Fruit fly (Drosophila melanogaster) whole organism, embryonic: ENCODE results near the gene Nost.

ENCODE experiments used
- C15 ChIP-seq: fragments of 200-800 bp; sonication (Bioruptor generic); IDR thresholded peaks from 3 replicates; pipeline ENCODE4 v1.3.6; 2022; ENCODE audit warnings: missing biosample characterization, missing genetic modification characterization
- CG11696 ChIP-seq: fragments of 200-800 bp; sonication (Bioruptor generic); IDR thresholded peaks from 2 replicates; pipeline ENCODE4 v1.3.6; 2022; ENCODE audit warnings: missing biosample characterization, missing genetic modification characterization
- CG16813 ChIP-seq: fragments of 200-800 bp; sonication (Bioruptor generic); IDR thresholded peaks from 3 replicates; pipeline ENCODE4 v1.3.6; 2022; ENCODE audit warnings: missing biosample characterization, missing genetic modification characterization; ENCODE audit not compliant: partially characterized antibody
- CG3065 ChIP-seq: fragments of 200-800 bp; sonication (Bioruptor generic); optimal IDR thresholded peaks from 2 replicates; lab custom pipeline; 2016; ENCODE audit warnings: missing biosample characterization, missing genetic modification characterization
- CG33213 ChIP-seq: fragments of 200-800 bp; sonication (Bioruptor generic); optimal IDR thresholded peaks from 3 replicates; lab custom pipeline; 2016; ENCODE audit warnings: missing biosample characterization, missing genetic modification characterization
- CG34376 ChIP-seq: fragments of 200-800 bp; sonication (Bioruptor generic); optimal IDR thresholded peaks from 2 replicates; lab custom pipeline; 2018; ENCODE audit warnings: missing biosample characterization, mild to moderate bottlenecking, missing genetic modification characterization
- CG4730 ChIP-seq: fragments of 200-800 bp; sonication (Bioruptor generic); IDR thresholded peaks from 2 replicates; pipeline ENCODE4 v1.3.6; 2022; ENCODE audit warnings: missing biosample characterization, missing genetic modification characterization
- Xrp1 ChIP-seq: fragments of 200-800 bp; sonication (Bioruptor generic); IDR thresholded peaks from 2 replicates; pipeline ENCODE4 v1.3.6; 2022; ENCODE audit warnings: missing biosample characterization, missing genetic modification characterization
- danr ChIP-seq: fragments of 200-800 bp; sonication (Bioruptor generic); IDR thresholded peaks from 2 replicates; pipeline ENCODE4 v1.3.6; 2022; ENCODE audit warnings: missing biosample characterization, missing genetic modification characterization
- eyg ChIP-seq: fragments of 200-800 bp; sonication (Bioruptor generic); optimal IDR thresholded peaks from 3 replicates; lab custom pipeline; 2016; ENCODE audit warnings: missing biosample characterization, missing genetic modification characterization
- ham ChIP-seq: fragments of 200-800 bp; sonication (Bioruptor generic); IDR thresholded peaks from 2 replicates; pipeline ENCODE4 v1.3.6; 2022; ENCODE audit warnings: missing biosample characterization, missing genetic modification characterization
- jing ChIP-seq: fragments of 200-800 bp; sonication (Bioruptor generic); optimal IDR thresholded peaks from 2 replicates; lab custom pipeline; 2018; ENCODE audit warnings: missing biosample characterization, mild to moderate bottlenecking, missing genetic modification characterization
- nerfin-1 ChIP-seq: fragments of 200-800 bp; sonication (Bioruptor generic); optimal IDR thresholded peaks from 3 replicates; lab custom pipeline; 2019; ENCODE audit warnings: missing biosample characterization, mild to moderate bottlenecking, missing genetic modification characterization, moderate library complexity
- wor ChIP-seq: fragments of 200-800 bp; sonication (Bioruptor generic); IDR thresholded peaks from 2 replicates; pipeline ENCODE4 v1.3.6; 2022; ENCODE audit warnings: missing biosample characterization, missing genetic modification characterization

dm6 chrX:9090057-9090358 lies 60.0 kb downstream of the Nost start:
- TF ChIP-seq CG11696 (GFP tag; lab: Robert Waterston, UW) (no peak), danr (GFP tag; lab: Robert Waterston, UW) (no peak), Xrp1 (GFP tag; lab: Robert Waterston, UW) (no peak), CG3065 (GFP tag; lab: Kevin White, UChicago) (no peak), CG4730 (GFP tag; lab: Robert Waterston, UW) (no peak), eyg (GFP tag; lab: Kevin White, UChicago) (no peak), CG34376 (no peak), CG33213 (GFP tag; lab: Kevin White, UChicago) (no peak), CG16813 (no peak), jing (no peak), ham (GFP tag; lab: Robert Waterston, UW) (no peak), nerfin-1 (no peak), wor (no peak), C15 (GFP tag; lab: Robert Waterston, UW) (no peak)
